Worm (Caenorhabditis elegans) whole organism, L1 larva: ENCODE measurements around the gene insc-1.

Experiments used
- C34B4.2 ChIP-seq: sonication (generic microtip); optimal IDR thresholded peaks from 2 replicates; lab custom pipeline; 2017; ENCODE audit warnings: mild to moderate bottlenecking, missing genetic modification characterization, missing compliant biosample characterization
- F16B12.6 ChIP-seq: fragments of 150-350 bp; optimal IDR thresholded peaks from 2 replicates; lab custom pipeline; 2014; ENCODE audit warnings: missing biosample characterization, missing genetic modification characterization
- Y116A8C.19 ChIP-seq: sonication (generic microtip); optimal IDR thresholded peaks from 2 replicates; lab custom pipeline; 2016; ENCODE audit warnings: missing compliant biosample characterization, missing genetic modification characterization, borderline replicate concordance
- aha-1 ChIP-seq: fragments of 150-350 bp; optimal IDR thresholded peaks from 2 replicates; lab custom pipeline; 2014; ENCODE audit warnings: missing biosample characterization, missing genetic modification characterization
- alr-1 ChIP-seq: fragments of 200-800 bp; sonication (Bioruptor generic); optimal IDR thresholded peaks from 2 replicates; lab custom pipeline; 2018; ENCODE audit warnings: borderline replicate concordance, mild to moderate bottlenecking, missing genetic modification characterization, missing compliant biosample characterization
- aly-2 ChIP-seq: fragments of 150-350 bp; optimal IDR thresholded peaks from 2 replicates; lab custom pipeline; 2014; ENCODE audit warnings: missing biosample characterization, missing genetic modification characterization
- ceh-63 ChIP-seq: fragments of 200-800 bp; sonication (Bioruptor generic); optimal IDR thresholded peaks from 2 replicates; lab custom pipeline; 2018; ENCODE audit warnings: mild to moderate bottlenecking, missing genetic modification characterization, missing compliant biosample characterization
- ceh-82 ChIP-seq, 3 experiments: fragments of 150-350 bp in 1 of 3; sonication (generic microtip) in 2 of 3; optimal IDR thresholded peaks; 2 replicates each; lab custom pipeline; 2014 to 2017; ENCODE audit warnings: missing biosample characterization in 3 of 3, missing genetic modification characterization in 3 of 3
- ceh-88 ChIP-seq: fragments of 200-800 bp; sonication (Bioruptor generic); IDR thresholded peaks from 2 replicates; pipeline ENCODE4 v1.3.6; 2022; ENCODE audit warnings: missing genetic modification characterization, missing compliant biosample characterization
- dpl-1 ChIP-seq, 3 experiments: fragments of 150-350 bp in 2 of 3; sonication (generic microtip) in 1 of 3; optimal IDR thresholded peaks; 2 replicates each; lab custom pipeline; 2014 to 2017; ENCODE audit warnings: missing biosample characterization in 3 of 3, missing genetic modification characterization in 3 of 3, missing genetic modification reagents in 3 of 3
- efl-1 ChIP-seq, 4 experiments: fragments of 150-350 bp; optimal IDR thresholded peaks in 3 of 4; peaks in 1 of 4; 1 replicate in 1 of 4; 2 replicates in 3 of 4; lab custom pipeline; 2014; ENCODE audit warnings: missing biosample characterization in 2 of 4, missing genetic modification characterization in 2 of 4, missing genetic modification reagents in 2 of 4
- elt-2 ChIP-seq: sonication (generic microtip); optimal IDR thresholded peaks from 2 replicates; lab custom pipeline; 2016; ENCODE audit warnings: missing genetic modification characterization, mild to moderate bottlenecking, inconsistent platforms, missing compliant biosample characterization, missing genetic modification reagents
- elt-3 ChIP-seq, 6 experiments: fragments of 150-350 bp in 1 of 6; sonication (generic microtip); optimal IDR thresholded peaks; 2 replicates each; lab custom pipeline; 2017 to 2018; ENCODE audit warnings: missing biosample characterization in 6 of 6, missing genetic modification characterization in 6 of 6, inconsistent platforms in 1 of 6
- ets-5 ChIP-seq: fragments of 200-800 bp; sonication (Bioruptor generic); IDR thresholded peaks from 2 replicates; pipeline ENCODE4 v1.3.6; 2022; ENCODE audit warnings: missing genetic modification characterization, missing compliant biosample characterization
- fkh-8 ChIP-seq: sonication (generic microtip); optimal IDR thresholded peaks from 2 replicates; lab custom pipeline; 2016; ENCODE audit warnings: mild to moderate bottlenecking, missing genetic modification characterization, missing compliant biosample characterization
- fos-1 ChIP-seq: fragments of 150-350 bp; optimal IDR thresholded peaks from 2 replicates; lab custom pipeline; 2014; ENCODE audit warnings: missing biosample characterization, missing genetic modification characterization
- grh-1 ChIP-seq: fragments of 200-800 bp; sonication (Bioruptor generic); IDR thresholded peaks from 2 replicates; pipeline ENCODE4 v1.3.6; 2022; ENCODE audit warnings: missing genetic modification reagents, missing genetic modification characterization, missing compliant biosample characterization
- hlh-17 ChIP-seq: fragments of 200-800 bp; sonication (Bioruptor generic); optimal IDR thresholded peaks from 2 replicates; lab custom pipeline; 2018; ENCODE audit warnings: missing genetic modification characterization, mild to moderate bottlenecking, missing compliant biosample characterization, moderate library complexity, borderline replicate concordance
- hlh-4 ChIP-seq: sonication (generic microtip); optimal IDR thresholded peaks from 2 replicates; lab custom pipeline; 2016; ENCODE audit warnings: mild to moderate bottlenecking, missing genetic modification characterization, missing compliant biosample characterization
- hpl-2 ChIP-seq: fragments of 150-350 bp; optimal IDR thresholded peaks from 2 replicates; lab custom pipeline; 2014; ENCODE audit warnings: missing biosample characterization, missing genetic modification reagents, missing genetic modification characterization
- lin-35 ChIP-seq, 2 experiments: fragments of 150-350 bp; optimal IDR thresholded peaks; 2 replicates each; lab custom pipeline; 2014; ENCODE audit warnings: missing biosample characterization in 2 of 2, missing genetic modification characterization in 2 of 2, missing genetic modification reagents in 2 of 2
- lin-39 ChIP-seq: fragments of 150-350 bp; optimal IDR thresholded peaks from 2 replicates; lab custom pipeline; 2014; ENCODE audit warnings: missing biosample characterization, missing genetic modification reagents, missing genetic modification characterization
- lir-3 ChIP-seq: sonication (generic microtip); optimal IDR thresholded peaks from 2 replicates; lab custom pipeline; 2016; ENCODE audit warnings: mild to moderate bottlenecking, missing genetic modification characterization, moderate library complexity, missing compliant biosample characterization; ENCODE audit not compliant: poor library complexity
- mab-9 ChIP-seq: fragments of 200-800 bp; sonication (Bioruptor generic); IDR thresholded peaks from 2 replicates; pipeline ENCODE4 v1.3.6; 2022; ENCODE audit warnings: missing genetic modification reagents, missing genetic modification characterization, missing compliant biosample characterization
- mep-1 ChIP-seq: fragments of 150-350 bp; optimal IDR thresholded peaks from 2 replicates; lab custom pipeline; 2014; ENCODE audit warnings: missing biosample characterization, missing genetic modification characterization
- nhr-20 ChIP-seq: sonication (generic microtip); optimal IDR thresholded peaks from 2 replicates; lab custom pipeline; 2016; ENCODE audit warnings: mild to moderate bottlenecking, missing genetic modification characterization, missing compliant biosample characterization
- nhr-28 ChIP-seq: fragments of 150-350 bp; optimal IDR thresholded peaks from 2 replicates; lab custom pipeline; 2014; ENCODE audit warnings: missing biosample characterization, missing genetic modification characterization
- nhr-71 ChIP-seq: sonication (generic microtip); optimal IDR thresholded peaks from 2 replicates; lab custom pipeline; 2016; ENCODE audit warnings: mild to moderate bottlenecking, missing genetic modification characterization, moderate library complexity, missing compliant biosample characterization
- nhr-77 ChIP-seq: fragments of 150-350 bp; optimal IDR thresholded peaks from 2 replicates; lab custom pipeline; 2014; ENCODE audit warnings: missing biosample characterization, missing genetic modification characterization
- pag-3 ChIP-seq: sonication (generic microtip); optimal IDR thresholded peaks from 2 replicates; lab custom pipeline; 2017; ENCODE audit warnings: missing genetic modification characterization, mild to moderate bottlenecking, missing compliant biosample characterization, antibody characterized with exemption, borderline replicate concordance; ENCODE audit not compliant: insufficient read depth
- pqm-1 ChIP-seq: sonication (generic microtip); optimal IDR thresholded peaks from 3 replicates; lab custom pipeline; 2017; ENCODE audit warnings: missing biosample characterization, missing genetic modification characterization
- rnt-1 ChIP-seq: sonication (generic microtip); optimal IDR thresholded peaks from 2 replicates; lab custom pipeline; 2016; ENCODE audit warnings: mild to moderate bottlenecking, missing genetic modification characterization, moderate library complexity, missing compliant biosample characterization
- skn-1 ChIP-seq: fragments of 150-350 bp; optimal IDR thresholded peaks from 2 replicates; lab custom pipeline; 2014; ENCODE audit warnings: missing biosample characterization, missing genetic modification characterization
- sox-4 ChIP-seq: sonication (generic microtip); optimal IDR thresholded peaks from 2 replicates; lab custom pipeline; 2016; ENCODE audit warnings: missing genetic modification characterization, missing compliant biosample characterization
- tbx-2 ChIP-seq: sonication (generic microtip); optimal IDR thresholded peaks from 2 replicates; lab custom pipeline; 2016; ENCODE audit warnings: missing genetic modification characterization, missing compliant biosample characterization
- tlp-1 ChIP-seq: fragments of 150-350 bp; optimal IDR thresholded peaks from 2 replicates; lab custom pipeline; 2014; ENCODE audit warnings: missing biosample characterization, missing genetic modification characterization
- unc-98 ChIP-seq: fragments of 200-800 bp; sonication (Bioruptor generic); IDR thresholded peaks from 2 replicates; pipeline ENCODE4 v1.3.6; 2022; ENCODE audit warnings: missing genetic modification characterization, missing compliant biosample characterization
- vab-15 ChIP-seq: sonication (generic microtip); optimal IDR thresholded peaks from 2 replicates; lab custom pipeline; 2017; ENCODE audit warnings: missing genotype, mild to moderate bottlenecking, missing genetic modification characterization, missing compliant biosample characterization
- xbp-1 ChIP-seq: sonication (generic microtip); optimal IDR thresholded peaks from 2 replicates; lab custom pipeline; 2016; ENCODE audit warnings: missing genetic modification characterization, missing compliant biosample characterization
- zip-4 ChIP-seq: fragments of 200-800 bp; sonication (Bioruptor generic); optimal IDR thresholded peaks from 2 replicates; lab custom pipeline; 2018; ENCODE audit warnings: mild to moderate bottlenecking, missing genetic modification characterization, moderate library complexity, missing compliant biosample characterization
- ztf-11 ChIP-seq, 2 experiments: sonication (generic microtip); optimal IDR thresholded peaks; 2 replicates each; lab custom pipeline; 2016 to 2017; ENCODE audit warnings: missing genetic modification characterization in 2 of 2, missing biosample characterization in 1 of 2, missing compliant biosample characterization in 1 of 2
- ztf-4 ChIP-seq: fragments of 150-350 bp; optimal IDR thresholded peaks from 2 replicates; lab custom pipeline; 2014; ENCODE audit warnings: missing biosample characterization, missing genetic modification characterization

Gene insc-1

DNA sequence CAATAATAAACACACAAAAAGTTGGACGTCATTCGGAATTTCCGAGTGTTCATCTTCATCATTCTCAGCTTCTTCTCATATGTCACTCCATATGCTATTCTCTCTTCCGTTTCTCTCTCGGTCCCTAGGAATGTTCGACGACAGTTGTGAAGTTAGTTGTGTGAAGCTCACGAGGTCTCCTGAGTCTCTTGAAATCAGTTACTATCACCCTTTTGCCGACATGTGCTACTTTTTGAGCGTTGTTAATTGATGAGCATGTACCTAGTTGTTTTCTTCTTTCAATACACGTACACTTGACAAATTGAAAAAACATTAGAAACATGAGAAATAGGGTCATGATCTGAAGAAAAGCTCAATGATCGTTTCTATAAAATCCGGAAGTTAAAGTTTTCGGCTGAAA is 35.4 kb upstream of the insc-1 start (continued):
- no peak for TF ChIP-seq dpl-1 (GFP tag; optimal IDR thresholded peaks at IDR 0.05; lab: Kevin White, UChicago)
- no peak for TF ChIP-seq elt-3 (tag; optimal IDR thresholded peaks at IDR 0.05; lab: Kevin White, UChicago)
- peak; percentile 79 for TF ChIP-seq vab-15 (tag; lab: Kevin White, UChicago)
- no peak for TF ChIP-seq skn-1 (tag; lab: Kevin White, UChicago)
- no peak for TF ChIP-seq ets-5 (GFP tag; lab: Robert Waterston, UW)
- peak; percentile 68 for TF ChIP-seq ztf-4 (tag; lab: Kevin White, UChicago)
- TF ChIP-seq tlp-1 (tag; lab: Kevin White, UChicago) = no peak
- TF ChIP-seq hpl-2 (GFP tag; lab: Kevin White, UChicago) = no peak
- TF ChIP-seq aha-1 = no peak
- no peak for TF ChIP-seq fkh-8 (tag; lab: Kevin White, UChicago)
- no peak for TF ChIP-seq elt-2 (tag; lab: Kevin White, UChicago)
- no peak for TF ChIP-seq C34B4.2
- peak; percentile 20 for TF ChIP-seq tbx-2 (tag; lab: Kevin White, UChicago)
- TF ChIP-seq sox-4 (tag; lab: Kevin White, UChicago) = no peak
- no peak for TF ChIP-seq fos-1 (tag; lab: Kevin White, UChicago)
- no peak for TF ChIP-seq ztf-11 (tag; optimal IDR thresholded peaks at IDR 0.05; lab: Kevin White, UChicago)
- TF ChIP-seq nhr-20 (tag; lab: Kevin White, UChicago) = peak; percentile 65
- peak; percentile 58 for TF ChIP-seq lir-3 (tag; lab: Kevin White, UChicago)
- no peak for TF ChIP-seq zip-4 (GFP tag; lab: Kevin White, UChicago)
- TF ChIP-seq hlh-17 (GFP tag; lab: Kevin White, UChicago) = no peak
- no peak for TF ChIP-seq pqm-1
- TF ChIP-seq Y116A8C.19 (tag; lab: Kevin White, UChicago) = no peak
- peak; percentile 28 for TF ChIP-seq mep-1
- TF ChIP-seq lin-39 (tag; lab: Kevin White, UChicago) = peak; percentile 82
- TF ChIP-seq rnt-1 = peak; percentile 90
- TF ChIP-seq alr-1 (tag; lab: Kevin White, UChicago) = no peak
- no peak for TF ChIP-seq mab-9
- peak in 1 of 2 experiments; percentile 2 for TF ChIP-seq lin-35 (GFP tag; optimal IDR thresholded peaks at IDR 0.05; lab: Kevin White, UChicago)
- no peak for TF ChIP-seq ceh-88
- no peak for TF ChIP-seq ceh-82 (tag; optimal IDR thresholded peaks at IDR 0.05; lab: Kevin White, UChicago)
- no peak for TF ChIP-seq ceh-63 (GFP tag; lab: Kevin White, UChicago)
- TF ChIP-seq F16B12.6 = no peak
- TF ChIP-seq grh-1 = no peak
- no peak for TF ChIP-seq unc-98 (GFP tag; lab: Robert Waterston, UW)
- TF ChIP-seq hlh-4 = no peak
- TF ChIP-seq xbp-1 (tag; lab: Kevin White, UChicago) = peak; percentile 33
- TF ChIP-seq aly-2 = no peak
- TF ChIP-seq nhr-71 (tag; lab: Kevin White, UChicago) = peak; percentile 93
- no peak for TF ChIP-seq nhr-28 (tag; lab: Kevin White, UChicago)
- no peak for TF ChIP-seq nhr-77 (tag; lab: Kevin White, UChicago)
- TF ChIP-seq, all 84 proteins: peak for 25

DNA sequence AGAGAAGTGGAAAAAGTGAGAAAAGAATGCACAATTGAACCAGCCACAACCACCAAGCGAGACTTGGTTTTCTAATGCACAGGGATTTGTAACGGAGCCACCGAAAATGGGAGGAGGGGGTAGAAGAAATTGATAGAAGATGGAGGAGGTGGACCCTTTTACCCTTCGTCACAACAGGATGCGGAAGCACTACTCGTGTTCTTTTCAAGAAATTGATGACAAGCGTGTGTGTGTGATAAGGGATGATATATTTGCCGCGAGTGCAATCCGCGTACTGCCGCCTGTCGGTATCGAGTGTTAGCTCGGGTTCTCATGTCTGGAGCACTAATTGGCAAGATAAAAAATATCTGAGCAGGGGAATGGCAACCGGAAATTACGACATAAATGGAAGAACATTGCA is 34.8 kb upstream of the insc-1 start, which contains the start of gene F21D12.3:
F21D12.3 (minus strand) TSS at position 101 of the 400 bp plus-strand sequence.
- TF ChIP-seq efl-1 (optimal IDR thresholded peaks at IDR 0.05; lab: Kevin White, UChicago) (no peak), efl-1 (GFP tag; optimal IDR thresholded peaks at IDR 0.05 in 1 of 2; lab: Kevin White, UChicago) (peak in 1 of 2 experiments; percentile 31), pag-3 (no peak), rnt-1 (peak; percentile 16)
